Worm (Caenorhabditis elegans) whole organism, dauer: ENCODE data around the gene F36H5.13.

ENCODE experiments used
- unc-62 ChIP-seq: sonication (generic microtip); optimal IDR thresholded peaks from 2 replicates; lab custom pipeline; 2017; ENCODE audit warnings: missing biosample characterization, missing genetic modification reagents, missing genetic modification characterization

The F36H5.13 gene

ce11 chrII:1752990-1753389 is 2.7 kb upstream of the F36H5.13 start, which contains the start of gene F36H5.9:
F36H5.9 (minus strand) TSS chrII:1753090.
- TF ChIP-seq unc-62 (GFP tag; lab: Kevin White, UChicago) = no peak

- no peak for TF ChIP-seq unc-62 (GFP tag; lab: Kevin White, UChicago)
Measured at ce11 chrII:1744183-1744582, 6.1 kb downstream of the F36H5.13 start, which contains the start of gene clec-19. clec-19 (plus strand) TSS chrII:1744483.

ce11 chrII:1742535-1742934 is 7.8 kb downstream of the F36H5.13 start, which contains the start of gene F36H5.12:
F36H5.12 (plus strand) TSS chrII:1742835.
- TF ChIP-seq unc-62 (GFP tag; lab: Kevin White, UChicago) = no peak

ce11 chrII:1741248-1741647 is 9.1 kb downstream of the F36H5.13 start, which contains the start of gene K07G6.1:
K07G6.1 (plus strand) TSS chrII:1741548.
- TF ChIP-seq unc-62 (GFP tag; lab: Kevin White, UChicago) = no peak

ce11 chrII:1738844-1739243 is 11.5 kb downstream of the F36H5.13 start, which contains the start of the genes irld-9 and irld-33:
irld-9 (minus strand) TSS chrII:1738944.
irld-33 (plus strand) TSS chrII:1739052.
- TF ChIP-seq unc-62 (GFP tag; lab: Kevin White, UChicago) = no peak

ce11 chrII:1736353-1736752 is 14.0 kb downstream of the F36H5.13 start, which contains the start of gene ceh-83:
ceh-83 (minus strand) TSS chrII:1736533.
- no peak for TF ChIP-seq unc-62 (GFP tag; lab: Kevin White, UChicago)

- TF ChIP-seq unc-62 (GFP tag; lab: Kevin White, UChicago) = no peak
Measured at ce11 chrII:1735145-1735544, 15.2 kb downstream of the F36H5.13 start.

- TF ChIP-seq unc-62 (GFP tag; lab: Kevin White, UChicago) = no peak
Measured at ce11 chrII:1731932-1732331, 18.4 kb downstream of the F36H5.13 start, which contains the start of gene ceh-82. ceh-82 (plus strand) TSS chrII:1732232.

ce11 chrII:1730103-1730502 is 20.2 kb downstream of the F36H5.13 start, which contains the start of gene ceh-81:
ceh-81 (plus strand) TSS chrII:1730403.
- no peak for TF ChIP-seq unc-62 (GFP tag; lab: Kevin White, UChicago)

ce11 chrII:1728253-1728652 is 22.1 kb downstream of the F36H5.13 start, which contains the start of gene btb-9:
btb-9 (plus strand) TSS chrII:1728506.
- TF ChIP-seq unc-62 (GFP tag; lab: Kevin White, UChicago) = no peak

ce11 chrII:1725735-1726134 is 24.6 kb downstream of the F36H5.13 start, which contains the start of gene F45C12.17:
F45C12.17 (plus strand) TSS chrII:1726111.
- no peak for TF ChIP-seq unc-62 (GFP tag; lab: Kevin White, UChicago)

- TF ChIP-seq unc-62 (GFP tag; lab: Kevin White, UChicago) = no peak
Measured at ce11 chrII:1724314-1724713, 26.0 kb downstream of the F36H5.13 start, which contains the start of gene fbxb-11. fbxb-11 (plus strand) TSS chrII:1724614.

- no peak for TF ChIP-seq unc-62 (GFP tag; lab: Kevin White, UChicago)
Measured at ce11 chrII:1722394-1722793, 27.9 kb downstream of the F36H5.13 start, which contains the start of the genes fbxb-5 and btb-8. fbxb-5 (minus strand) TSS chrII:1722494. btb-8 (plus strand) TSS chrII:1722770.

ce11 chrII:1719153-1719552 is 31.2 kb downstream of the F36H5.13 start, which contains the start of gene fbxb-48:
fbxb-48 (minus strand) TSS chrII:1719253.
- TF ChIP-seq unc-62 (GFP tag; lab: Kevin White, UChicago) = no peak

ce11 chrII:1714772-1715353 is 35.5 kb downstream of the F36H5.13 start, which contains the start of gene btb-6:
btb-6 (plus strand) TSS chrII:1715303.
- no peak for TF ChIP-seq unc-62 (GFP tag; lab: Kevin White, UChicago)

ce11 chrII:1712938-1713337 is 37.4 kb downstream of the F36H5.13 start, which contains the start of gene btb-7:
btb-7 (plus strand) TSS chrII:1713238.
- TF ChIP-seq unc-62 (GFP tag; lab: Kevin White, UChicago) = no peak
